Worm (Caenorhabditis elegans) whole organism, L2 larva: ENCODE results near the gene fbl-1.

ENCODE experiments used
- C34F6.9 ChIP-seq: fragments of 150-350 bp; optimal IDR thresholded peaks from 2 replicates; lab custom pipeline; 2014; ENCODE audit warnings: missing biosample characterization, missing genetic modification characterization
- F13H6.1 ChIP-seq: sonication (generic microtip); optimal IDR thresholded peaks from 2 replicates; lab custom pipeline; 2016; ENCODE audit warnings: missing genetic modification characterization, missing compliant biosample characterization
- R02D3.7 ChIP-seq: fragments of 150-350 bp; optimal IDR thresholded peaks from 2 replicates; lab custom pipeline; 2014; ENCODE audit warnings: missing biosample characterization, missing genetic modification characterization
- Y55F3AM.14 ChIP-seq: fragments of 200-800 bp; sonication (Bioruptor generic); optimal IDR thresholded peaks from 2 replicates; lab custom pipeline; 2018; ENCODE audit warnings: mild to moderate bottlenecking, missing genetic modification characterization, missing compliant biosample characterization
- ZK546.5 ChIP-seq: sonication (generic microtip); optimal IDR thresholded peaks from 2 replicates; lab custom pipeline; 2017; ENCODE audit warnings: missing biosample characterization, missing genetic modification characterization
- alr-1 ChIP-seq: fragments of 150-350 bp; optimal IDR thresholded peaks from 2 replicates; lab custom pipeline; 2014; ENCODE audit warnings: missing biosample characterization, missing genetic modification characterization
- aly-2 ChIP-seq: fragments of 150-350 bp; optimal IDR thresholded peaks from 2 replicates; lab custom pipeline; 2014; ENCODE audit warnings: missing biosample characterization, missing genetic modification characterization
- ama-1 ChIP-seq: fragments of 150-350 bp; optimal IDR thresholded peaks from 2 replicates; lab custom pipeline; 2018; ENCODE audit warnings: inconsistent platforms
- ceh-16 ChIP-seq: fragments of 150-350 bp; optimal IDR thresholded peaks from 2 replicates; lab custom pipeline; 2014; ENCODE audit warnings: missing biosample characterization, missing genetic modification characterization
- crh-2 ChIP-seq: sonication (generic microtip); optimal IDR thresholded peaks from 2 replicates; lab custom pipeline; 2017; ENCODE audit warnings: missing biosample characterization, missing genetic modification characterization
- dmd-4 ChIP-seq: sonication (generic microtip); optimal IDR thresholded peaks from 2 replicates; lab custom pipeline; 2017; ENCODE audit warnings: missing biosample characterization, missing genetic modification characterization
- elt-1 ChIP-seq: fragments of 150-350 bp; optimal IDR thresholded peaks from 2 replicates; lab custom pipeline; 2014; ENCODE audit warnings: missing biosample characterization, missing genetic modification characterization
- fos-1 ChIP-seq: fragments of 150-350 bp; optimal IDR thresholded peaks from 2 replicates; lab custom pipeline; 2014; ENCODE audit warnings: missing biosample characterization, missing genetic modification characterization
- gmeb-1 ChIP-seq: fragments of 150-350 bp; optimal IDR thresholded peaks from 2 replicates; lab custom pipeline; 2014; ENCODE audit warnings: missing biosample characterization, missing genetic modification characterization
- lin-13 ChIP-seq: fragments of 150-350 bp; optimal IDR thresholded peaks from 2 replicates; lab custom pipeline; 2014; ENCODE audit warnings: missing biosample characterization, missing genetic modification reagents, missing genetic modification characterization
- mab-5 ChIP-seq: fragments of 150-350 bp; optimal IDR thresholded peaks from 2 replicates; lab custom pipeline; 2014; ENCODE audit warnings: missing biosample characterization, missing genetic modification characterization
- mbf-1 ChIP-seq: sonication (generic microtip); optimal IDR thresholded peaks from 2 replicates; lab custom pipeline; 2017; ENCODE audit warnings: missing biosample characterization, missing genetic modification characterization
- mdl-1 ChIP-seq, 2 experiments: fragments of 150-350 bp in 1 of 2; sonication (generic microtip) in 1 of 2; optimal IDR thresholded peaks; 2 replicates each; lab custom pipeline; 2017; ENCODE audit warnings: missing biosample characterization in 2 of 2, missing genetic modification characterization in 2 of 2
- nhr-10 ChIP-seq: sonication (generic microtip); optimal IDR thresholded peaks from 2 replicates; lab custom pipeline; 2017; ENCODE audit warnings: missing biosample characterization, missing genetic modification characterization
- nhr-11 ChIP-seq: fragments of 150-350 bp; optimal IDR thresholded peaks from 2 replicates; lab custom pipeline; 2014; ENCODE audit warnings: missing biosample characterization, missing genetic modification characterization
- nhr-129 ChIP-seq: fragments of 150-350 bp; optimal IDR thresholded peaks from 2 replicates; lab custom pipeline; 2014; ENCODE audit warnings: missing biosample characterization, missing genetic modification characterization
- nhr-21 ChIP-seq: fragments of 150-350 bp; optimal IDR thresholded peaks from 2 replicates; lab custom pipeline; 2014; ENCODE audit warnings: missing biosample characterization, missing genetic modification characterization
- nhr-23 ChIP-seq: fragments of 150-350 bp; optimal IDR thresholded peaks from 2 replicates; lab custom pipeline; 2014; ENCODE audit warnings: missing biosample characterization, missing genetic modification reagents, missing genetic modification characterization
- nhr-237 ChIP-seq: fragments of 150-350 bp; optimal IDR thresholded peaks from 2 replicates; lab custom pipeline; 2014; ENCODE audit warnings: missing biosample characterization, missing genetic modification characterization
- nhr-6 ChIP-seq: fragments of 150-350 bp; optimal IDR thresholded peaks from 2 replicates; lab custom pipeline; 2014; ENCODE audit warnings: missing biosample characterization, missing genetic modification characterization
- nhr-77 ChIP-seq: fragments of 150-350 bp; optimal IDR thresholded peaks from 2 replicates; lab custom pipeline; 2014; ENCODE audit warnings: missing biosample characterization, missing genetic modification characterization
- peb-1 ChIP-seq: fragments of 150-350 bp; optimal IDR thresholded peaks from 2 replicates; lab custom pipeline; 2014; ENCODE audit warnings: missing biosample characterization, missing genetic modification characterization
- sem-4 ChIP-seq: fragments of 150-350 bp; optimal IDR thresholded peaks from 2 replicates; lab custom pipeline; 2014; ENCODE audit warnings: missing biosample characterization, missing genetic modification reagents, missing genetic modification characterization
- sma-3 ChIP-seq: sonication (generic microtip); optimal IDR thresholded peaks from 2 replicates; lab custom pipeline; 2016; ENCODE audit warnings: missing genetic modification reagents, missing genetic modification characterization, missing compliant biosample characterization
- sma-9 ChIP-seq, 2 experiments: fragments of 150-350 bp in 1 of 2; sonication (generic microtip) in 1 of 2; optimal IDR thresholded peaks; 2 replicates each; lab custom pipeline; 2014 to 2016; ENCODE audit warnings: missing genetic modification characterization in 2 of 2, mild to moderate bottlenecking in 1 of 2, missing biosample characterization in 1 of 2, missing compliant biosample characterization in 1 of 2, missing genetic modification reagents in 1 of 2, moderate library complexity in 1 of 2
- snpc-4 ChIP-seq: fragments of 150-350 bp; optimal IDR thresholded peaks from 2 replicates; lab custom pipeline; 2014; ENCODE audit warnings: missing biosample characterization, missing genetic modification characterization
- unc-39 ChIP-seq: fragments of 150-350 bp; optimal IDR thresholded peaks from 2 replicates; lab custom pipeline; 2014; ENCODE audit warnings: missing biosample characterization, missing genetic modification characterization
- zag-1 ChIP-seq: fragments of 150-350 bp; optimal IDR thresholded peaks from 2 replicates; lab custom pipeline; 2014; ENCODE audit warnings: missing biosample characterization, missing genetic modification characterization
- ztf-1 ChIP-seq: fragments of 200-800 bp; sonication (Bioruptor generic); conservative IDR thresholded peaks from 2 replicates; pipeline ENCODE4 v1.3.6; 2022; ENCODE audit warnings: missing genetic modification characterization, missing compliant biosample characterization
- ztf-11 ChIP-seq: sonication (generic microtip); optimal IDR thresholded peaks from 2 replicates; lab custom pipeline; 2017; ENCODE audit warnings: missing biosample characterization, missing genetic modification characterization
- ztf-4 ChIP-seq: fragments of 150-350 bp; optimal IDR thresholded peaks from 2 replicates; lab custom pipeline; 2014; ENCODE audit warnings: missing biosample characterization, missing genetic modification characterization

Gene fbl-1

DNA sequence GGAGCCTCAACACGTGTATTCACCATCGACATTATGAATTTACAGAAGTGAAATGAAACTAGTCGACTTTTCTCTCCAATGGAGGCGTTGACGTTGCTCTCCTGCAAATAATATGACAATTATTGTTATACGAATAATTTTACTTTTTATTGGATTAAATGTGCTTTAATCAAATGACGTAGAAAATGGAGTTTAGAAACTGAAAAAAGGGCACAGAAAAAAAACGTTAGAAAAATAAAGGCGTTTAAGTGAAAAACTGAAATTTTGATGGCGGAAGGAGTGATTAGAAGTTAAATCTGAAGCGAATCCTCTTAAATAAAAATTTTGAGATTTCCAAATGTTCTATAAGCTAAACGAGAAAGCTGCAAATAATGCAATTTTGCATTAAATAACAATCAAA, 39.4 kb downstream of the fbl-1 start, which contains the start of gene npr-2:
TSS of gene npr-2 (minus strand) at position 101 of the 400 bp plus-strand sequence.
- no peak for TF ChIP-seq zag-1 (tag; lab: Kevin White, UChicago)
- TF ChIP-seq nhr-10 (tag; lab: Kevin White, UChicago) = no peak
- TF ChIP-seq nhr-129 (tag; lab: Kevin White, UChicago) = no peak
- no peak for TF ChIP-seq sma-9 (GFP tag; optimal IDR thresholded peaks at IDR 0.05; lab: Kevin White, UChicago)
- TF ChIP-seq sma-9 (tag; optimal IDR thresholded peaks at IDR 0.05; lab: Kevin White, UChicago) = no peak
- no peak for TF ChIP-seq F13H6.1 (tag; lab: Kevin White, UChicago)
- TF ChIP-seq gmeb-1 (tag; lab: Kevin White, UChicago) = no peak
- no peak for TF ChIP-seq nhr-6
- TF ChIP-seq sma-3 (GFP tag; lab: Kevin White, UChicago) = no peak
- no peak for TF ChIP-seq mbf-1
- TF ChIP-seq ZK546.5 (tag; lab: Kevin White, UChicago) = no peak

ce11 chrIV:9584352-9584751, 43.7 kb downstream of the fbl-1 start:
- TF ChIP-seq Y55F3AM.14 (GFP tag; lab: Kevin White, UChicago) (no peak), ZK546.5 (tag; lab: Kevin White, UChicago) (no peak), nhr-21 (no peak), lin-13 (no peak), unc-39 (tag; lab: Kevin White, UChicago) (no peak), gmeb-1 (tag; lab: Kevin White, UChicago) (no peak), mdl-1 (tag; optimal IDR thresholded peaks at IDR 0.05; lab: Kevin White, UChicago) (no peak), nhr-11 (tag; lab: Kevin White, UChicago) (no peak), R02D3.7 (tag; lab: Kevin White, UChicago) (no peak)

DNA sequence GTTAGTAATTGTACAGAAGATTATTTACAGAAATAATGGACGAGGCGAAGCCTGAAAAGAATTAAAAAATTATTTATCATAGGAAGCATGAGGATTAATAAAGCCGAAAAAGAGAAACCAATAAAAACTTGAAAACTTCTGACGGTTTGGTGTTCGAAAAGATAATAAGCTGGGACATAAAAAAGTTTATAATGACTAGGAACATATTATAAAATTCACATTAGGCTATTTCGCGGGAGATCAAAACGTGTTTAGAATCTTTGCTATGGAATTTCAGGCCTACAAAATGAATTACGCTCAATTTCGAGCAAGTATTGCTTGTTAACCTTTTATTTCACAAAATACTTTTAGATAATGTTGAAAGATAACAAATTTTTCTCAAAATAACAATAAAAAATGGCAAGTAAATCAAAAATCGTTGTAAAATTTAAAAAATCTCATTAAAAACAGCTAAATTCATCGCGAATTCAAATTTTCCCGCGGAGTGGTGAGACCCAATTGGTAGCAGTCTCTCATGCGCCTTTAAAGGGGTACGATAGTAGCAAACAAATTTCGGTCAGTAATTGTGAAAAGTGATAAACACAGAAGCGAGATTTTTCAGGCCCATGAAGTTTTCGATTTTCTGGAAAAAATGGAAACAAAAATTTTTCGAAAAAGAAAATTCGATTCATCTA, 48.3 kb downstream of the fbl-1 start, which contains the start of gene trcs-1:
TSS of gene trcs-1 (minus strand) at position 51 of the 674 bp plus-strand sequence.
- TF ChIP-seq peb-1 (tag; lab: Kevin White, UChicago) (no peak), nhr-237 (no peak), R02D3.7 (tag; lab: Kevin White, UChicago) (no peak), lin-13 (no peak)

DNA sequence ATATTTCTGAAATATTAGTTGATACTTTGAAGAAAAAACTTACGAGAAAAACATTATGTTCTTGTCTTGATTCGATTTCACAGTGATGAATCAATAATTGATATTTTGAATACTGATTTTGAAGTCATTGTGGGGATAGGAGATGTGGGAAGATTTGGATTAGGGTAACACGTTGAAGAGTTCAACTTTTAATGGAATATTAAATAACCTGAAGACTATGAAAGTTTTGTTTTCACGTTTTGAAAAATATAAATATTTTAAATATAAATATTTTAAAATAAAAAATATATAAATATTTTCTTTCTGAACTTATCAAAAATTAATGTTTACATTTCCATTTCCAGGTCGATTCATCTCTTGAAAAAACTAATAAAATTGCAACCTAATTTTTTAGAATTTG, 51.8 kb downstream of the fbl-1 start, which contains the start of gene pei-1:
TSS of gene pei-1 (minus strand) at position 101 of the 400 bp plus-strand sequence.
- no peak for TF ChIP-seq F13H6.1 (tag; lab: Kevin White, UChicago)
- no peak for TF ChIP-seq ztf-1
- no peak for TF ChIP-seq alr-1
- TF ChIP-seq gmeb-1 (tag; lab: Kevin White, UChicago) = no peak
- TF ChIP-seq ztf-4 (tag; lab: Kevin White, UChicago) = no peak
- no peak for TF ChIP-seq elt-1 (tag; lab: Kevin White, UChicago)
- TF ChIP-seq nhr-23 (tag; lab: Kevin White, UChicago) = no peak
- no peak for TF ChIP-seq sma-9 (GFP tag; optimal IDR thresholded peaks at IDR 0.05; lab: Kevin White, UChicago)
- no peak for TF ChIP-seq sma-9 (tag; optimal IDR thresholded peaks at IDR 0.05; lab: Kevin White, UChicago)
- TF ChIP-seq lin-13 = no peak
- no peak for TF ChIP-seq zag-1 (tag; lab: Kevin White, UChicago)
- no peak for TF ChIP-seq sem-4 (tag; lab: Kevin White, UChicago)
- TF ChIP-seq nhr-6 = no peak
- no peak for TF ChIP-seq mab-5
- TF ChIP-seq ztf-11 (tag; lab: Kevin White, UChicago) = no peak
- no peak for TF ChIP-seq nhr-10 (tag; lab: Kevin White, UChicago)
- no peak for TF ChIP-seq unc-39 (tag; lab: Kevin White, UChicago)
- TF ChIP-seq snpc-4 (tag; lab: Kevin White, UChicago) = no peak
- no peak for TF ChIP-seq nhr-77 (tag; lab: Kevin White, UChicago)

DNA sequence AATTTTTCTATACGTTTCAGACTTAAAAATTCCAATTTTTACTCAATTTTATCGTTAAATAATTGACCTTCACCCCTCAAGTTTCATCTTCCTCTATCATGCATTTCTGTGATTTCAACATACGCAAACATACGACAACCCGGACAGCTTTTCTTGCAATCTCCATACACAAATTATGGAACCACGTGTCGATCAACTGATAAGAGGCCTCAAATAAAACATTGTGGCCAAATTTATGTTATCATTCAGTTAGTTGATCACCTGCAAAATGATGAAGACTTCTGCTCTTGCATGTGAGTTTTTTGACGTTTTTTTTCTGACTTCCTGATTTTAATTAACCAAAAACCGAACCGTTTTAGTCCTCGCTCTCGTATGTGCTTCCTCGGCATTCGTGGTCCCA, 52.9 kb downstream of the fbl-1 start, which contains the start of gene spp-18:
TSS of gene spp-18 (plus strand) at position 257 of the 400 bp plus-strand sequence.
- peak; percentile 63 for TF ChIP-seq sma-9 (GFP tag; optimal IDR thresholded peaks at IDR 0.05; lab: Kevin White, UChicago)
- no peak for TF ChIP-seq sma-9 (tag; optimal IDR thresholded peaks at IDR 0.05; lab: Kevin White, UChicago)
- TF ChIP-seq dmd-4 (tag; lab: Kevin White, UChicago) = no peak
- TF ChIP-seq nhr-237 = no peak
- peak in 1 of 2 experiments; percentile 21 for TF ChIP-seq mdl-1 (tag; optimal IDR thresholded peaks at IDR 0.05; lab: Kevin White, UChicago)
- peak; percentile 32 for TF ChIP-seq gmeb-1 (tag; lab: Kevin White, UChicago)
- TF ChIP-seq C34F6.9 (tag; lab: Kevin White, UChicago) = no peak
- no peak for TF ChIP-seq nhr-6
- TF ChIP-seq ceh-16 (tag; lab: Kevin White, UChicago) = no peak
- no peak for TF ChIP-seq ztf-4 (tag; lab: Kevin White, UChicago)
- TF ChIP-seq crh-2 (tag; lab: Kevin White, UChicago) = peak; percentile 60
- TF ChIP-seq nhr-21 = no peak
- TF ChIP-seq ama-1 (lab: Kevin White, UChicago) = no peak
- TF ChIP-seq aly-2 (tag; lab: Kevin White, UChicago) = no peak
- TF ChIP-seq fos-1 (tag; lab: Kevin White, UChicago) = peak; percentile 66
